Worm (Caenorhabditis elegans) whole organism, L2 larva: ENCODE data around the gene dhhc-10.

Experiments used
- alr-1 ChIP-seq: fragments of 150-350 bp; optimal IDR thresholded peaks from 2 replicates; lab custom pipeline; 2014; ENCODE audit warnings: missing biosample characterization, missing genetic modification characterization
- blmp-1 ChIP-seq: sonication (generic microtip); optimal IDR thresholded peaks from 2 replicates; lab custom pipeline; 2017; ENCODE audit warnings: missing genetic modification characterization, mild to moderate bottlenecking, missing compliant biosample characterization, antibody characterized with exemption, moderate library complexity; ENCODE audit not compliant: insufficient read depth
- lin-13 ChIP-seq: fragments of 150-350 bp; optimal IDR thresholded peaks from 2 replicates; lab custom pipeline; 2014; ENCODE audit warnings: missing biosample characterization, missing genetic modification reagents, missing genetic modification characterization
- lin-39 ChIP-seq: fragments of 150-350 bp; optimal IDR thresholded peaks from 2 replicates; lab custom pipeline; 2014; ENCODE audit warnings: missing biosample characterization, missing genetic modification reagents, missing genetic modification characterization
- mab-5 ChIP-seq: fragments of 150-350 bp; optimal IDR thresholded peaks from 2 replicates; lab custom pipeline; 2014; ENCODE audit warnings: missing biosample characterization, missing genetic modification characterization
- nhr-10 ChIP-seq: sonication (generic microtip); optimal IDR thresholded peaks from 2 replicates; lab custom pipeline; 2017; ENCODE audit warnings: missing biosample characterization, missing genetic modification characterization
- nhr-11 ChIP-seq: fragments of 150-350 bp; optimal IDR thresholded peaks from 2 replicates; lab custom pipeline; 2014; ENCODE audit warnings: missing biosample characterization, missing genetic modification characterization
- nhr-21 ChIP-seq: fragments of 150-350 bp; optimal IDR thresholded peaks from 2 replicates; lab custom pipeline; 2014; ENCODE audit warnings: missing biosample characterization, missing genetic modification characterization
- skn-1 ChIP-seq: sonication (generic microtip); optimal IDR thresholded peaks from 2 replicates; lab custom pipeline; 2017; ENCODE audit warnings: missing biosample characterization, missing genetic modification characterization
- snpc-4 ChIP-seq: fragments of 150-350 bp; optimal IDR thresholded peaks from 2 replicates; lab custom pipeline; 2014; ENCODE audit warnings: missing biosample characterization, missing genetic modification characterization
- unc-55 ChIP-seq: fragments of 150-350 bp; sonication (generic microtip); optimal IDR thresholded peaks from 3 replicates; lab custom pipeline; 2014; ENCODE audit warnings: missing biosample characterization, missing genetic modification reagents, missing genetic modification characterization
- unc-62 ChIP-seq: fragments of 150-350 bp; optimal IDR thresholded peaks from 2 replicates; lab custom pipeline; 2014; ENCODE audit warnings: missing biosample characterization, missing genetic modification reagents, missing genetic modification characterization
- zag-1 ChIP-seq: fragments of 150-350 bp; optimal IDR thresholded peaks from 2 replicates; lab custom pipeline; 2014; ENCODE audit warnings: missing biosample characterization, missing genetic modification characterization

DNA sequence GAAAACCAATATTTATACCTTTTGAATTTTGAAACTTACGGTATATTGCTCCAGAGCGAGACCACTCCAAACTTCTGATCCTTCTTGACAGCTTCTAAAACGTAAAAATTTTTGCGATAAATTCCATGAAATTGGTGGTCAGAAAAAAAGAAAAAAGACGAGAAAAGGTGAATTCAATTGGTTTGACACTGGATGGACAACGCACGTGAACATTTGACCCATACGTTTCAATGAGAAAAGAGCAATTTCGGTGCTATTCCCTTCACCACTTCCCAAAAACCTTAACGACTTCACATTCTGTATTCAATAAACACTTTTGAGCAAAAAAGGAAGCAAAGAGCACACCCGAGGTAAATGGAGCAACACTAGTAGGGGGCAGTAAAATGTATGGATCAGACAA, 20.4 kb downstream of the dhhc-10 start, which contains the start of gene acc-3:
- TF ChIP-seq nhr-10, result no peak
- TF ChIP-seq unc-62 (GFP tag; lab: Kevin White, UChicago), result no peak
- no peak for TF ChIP-seq nhr-21 (tag; lab: Kevin White, UChicago)
- no peak for TF ChIP-seq nhr-11 (tag; lab: Kevin White, UChicago)
- TF ChIP-seq lin-13, result no peak
- no peak for TF ChIP-seq mab-5 (tag; lab: Kevin White, UChicago)
- no peak for TF ChIP-seq lin-39
- TF ChIP-seq blmp-1, result no peak
- TF ChIP-seq alr-1, result no peak
- no peak for TF ChIP-seq zag-1 (tag; lab: Kevin White, UChicago)
- TF ChIP-seq unc-55 (GFP tag; lab: Kevin White, UChicago), result no peak
- TF ChIP-seq snpc-4 (tag; lab: Kevin White, UChicago), result no peak
- TF ChIP-seq skn-1, result no peak
